Fruit fly (Drosophila melanogaster) whole organism, embryonic: ENCODE data around the gene Dph5.
A peak's percentile ranks its signal among the peaks of the same experiment; 100 is the strongest.

Source experiments
- ATbp ChIP-seq: fragments of 200-800 bp; sonication (Bioruptor generic); optimal IDR thresholded peaks from 2 replicates; lab custom pipeline; 2017; ENCODE audit warnings: missing biosample characterization, mild to moderate bottlenecking, missing genetic modification characterization, missing genetic modification reagents
- Awh ChIP-seq: fragments of 200-800 bp; sonication (Bioruptor generic); IDR thresholded peaks from 2 replicates; pipeline ENCODE4, ENCODE4 v1.3.6; 2022; ENCODE audit warnings: missing biosample characterization, missing genetic modification characterization
- Blimp-1 ChIP-seq: fragments of 200-800 bp; sonication (Bioruptor generic); optimal IDR thresholded peaks from 3 replicates; lab custom pipeline; 2018; ENCODE audit warnings: missing biosample characterization, missing genetic modification characterization, mild to moderate bottlenecking, moderate library complexity, missing genetic modification reagents
- CG10274 ChIP-seq: fragments of 200-800 bp; sonication (Bioruptor generic); optimal IDR thresholded peaks from 3 replicates; lab custom pipeline; 2017; ENCODE audit warnings: missing biosample characterization, mild to moderate bottlenecking, missing genetic modification characterization
- CG10366 ChIP-seq: fragments of 200-800 bp; sonication (Bioruptor generic); IDR thresholded peaks from 2 replicates; pipeline ENCODE4 v1.3.6; 2022; ENCODE audit warnings: missing biosample characterization, missing genetic modification characterization
- CG12219 ChIP-seq: fragments of 200-800 bp; sonication (Bioruptor generic); optimal IDR thresholded peaks from 3 replicates; lab custom pipeline; 2018; ENCODE audit warnings: missing biosample characterization, mild to moderate bottlenecking, missing genetic modification characterization
- CG12236 ChIP-seq: fragments of 200-800 bp; sonication (Bioruptor generic); optimal IDR thresholded peaks from 2 replicates; lab custom pipeline; 2016; ENCODE audit warnings: missing biosample characterization, missing genetic modification characterization
- CG12299 ChIP-seq: fragments of 200-800 bp; sonication (Bioruptor generic); optimal IDR thresholded peaks from 2 replicates; lab custom pipeline; 2018; ENCODE audit warnings: missing biosample characterization, mild to moderate bottlenecking, missing genetic modification characterization
- CG15073 ChIP-seq: fragments of 200-800 bp; sonication (Bioruptor generic); optimal IDR thresholded peaks from 2 replicates; lab custom pipeline; 2016; ENCODE audit warnings: missing biosample characterization, missing genetic modification characterization
- CG15696 ChIP-seq: fragments of 200-800 bp; sonication (Bioruptor generic); optimal IDR thresholded peaks from 2 replicates; lab custom pipeline; 2019; ENCODE audit warnings: missing biosample characterization, mild to moderate bottlenecking, missing genetic modification characterization, moderate library complexity
- CG1647 ChIP-seq: fragments of 200-800 bp; sonication (Bioruptor generic); optimal IDR thresholded peaks from 3 replicates; lab custom pipeline; 2016; ENCODE audit warnings: missing biosample characterization, missing genetic modification characterization
- CG18764 ChIP-seq: fragments of 200-800 bp; sonication (Bioruptor generic); optimal IDR thresholded peaks from 3 replicates; lab custom pipeline; 2016; ENCODE audit warnings: missing biosample characterization, missing genetic modification characterization
- CG32767 ChIP-seq: fragments of 200-800 bp; sonication (Bioruptor generic); IDR thresholded peaks from 2 replicates; pipeline ENCODE4 v1.3.6; 2022; ENCODE audit warnings: missing biosample characterization, missing genetic modification characterization
- CG4282 ChIP-seq: fragments of 200-800 bp; sonication (Bioruptor generic); optimal IDR thresholded peaks from 2 replicates; lab custom pipeline; 2016; ENCODE audit warnings: missing biosample characterization, missing genetic modification characterization
- CG4730 ChIP-seq: fragments of 200-800 bp; sonication (Bioruptor generic); IDR thresholded peaks from 2 replicates; pipeline ENCODE4 v1.3.6; 2022; ENCODE audit warnings: missing biosample characterization, missing genetic modification characterization
- CG6175 ChIP-seq: fragments of 200-800 bp; sonication (Bioruptor generic); IDR thresholded peaks from 3 replicates; pipeline ENCODE4 v1.3.6; 2022; ENCODE audit warnings: missing biosample characterization, missing genetic modification characterization
- CG7556 ChIP-seq: fragments of 200-800 bp; sonication (Bioruptor generic); optimal IDR thresholded peaks from 2 replicates; lab custom pipeline; 2017; ENCODE audit warnings: missing biosample characterization, mild to moderate bottlenecking, missing genetic modification characterization
- CG7745 ChIP-seq: fragments of 200-800 bp; sonication (Bioruptor generic); optimal IDR thresholded peaks from 2 replicates; lab custom pipeline; 2018; ENCODE audit warnings: missing biosample characterization, mild to moderate bottlenecking, missing genetic modification characterization, moderate library complexity
- CG7987 ChIP-seq: fragments of 200-800 bp; sonication (Bioruptor generic); optimal IDR thresholded peaks from 2 replicates; lab custom pipeline; 2018; ENCODE audit warnings: missing biosample characterization, mild to moderate bottlenecking, missing genetic modification characterization, moderate library complexity
- CG8388 ChIP-seq: fragments of 200-800 bp; sonication (Bioruptor generic); optimal IDR thresholded peaks from 2 replicates; lab custom pipeline; 2019; ENCODE audit warnings: missing biosample characterization, mild to moderate bottlenecking, missing genetic modification characterization, moderate library complexity
- CG8944 ChIP-seq: fragments of 200-800 bp; sonication (Bioruptor generic); optimal IDR thresholded peaks from 3 replicates; lab custom pipeline; 2016; ENCODE audit warnings: missing biosample characterization, missing genetic modification characterization
- CG9215 ChIP-seq: fragments of 200-800 bp; sonication (Bioruptor generic); IDR thresholded peaks from 2 replicates; pipeline ENCODE4 v1.3.6; 2022; ENCODE audit warnings: missing biosample characterization, missing genetic modification characterization
- CG9727 ChIP-seq: fragments of 200-800 bp; sonication (Bioruptor generic); optimal IDR thresholded peaks from 3 replicates; lab custom pipeline; 2017; ENCODE audit warnings: missing biosample characterization, mild to moderate bottlenecking, missing genetic modification characterization
- Deaf1 ChIP-seq: fragments of 200-800 bp; optimal IDR thresholded peaks from 3 replicates; lab custom pipeline; 2019; ENCODE audit warnings: missing biosample characterization, mild to moderate bottlenecking, missing genetic modification characterization, moderate library complexity
- Dfd ChIP-seq, 2 experiments: fragments of >200 bp; optimal IDR thresholded peaks; 2 replicates each; lab custom pipeline; 2017; ENCODE audit warnings: missing biosample characterization in 2 of 2, missing genetic modification characterization in 2 of 2
- Dip2 ChIP-seq: fragments of 200-800 bp; sonication (Bioruptor generic); IDR thresholded peaks from 2 replicates; pipeline ENCODE4 v1.3.6; 2022; ENCODE audit warnings: missing biosample characterization, missing genetic modification characterization
- Hr51 ChIP-seq, 2 experiments: fragments of 200-800 bp; sonication (Bioruptor generic); optimal IDR thresholded peaks; 2 replicates in 1 of 2; 3 replicates in 1 of 2; lab custom pipeline; 2016 to 2018; ENCODE audit warnings: missing biosample characterization in 2 of 2, missing genetic modification characterization in 2 of 2, mild to moderate bottlenecking in 1 of 2, moderate library complexity in 1 of 2
- Mrtf ChIP-seq: fragments of 200-800 bp; sonication (Bioruptor generic); IDR thresholded peaks from 3 replicates; pipeline ENCODE4 v1.3.6; 2022; ENCODE audit warnings: missing biosample characterization, missing genetic modification characterization
- NC2β ChIP-seq: fragments of 200-800 bp; sonication (Bioruptor generic); optimal IDR thresholded peaks from 2 replicates; lab custom pipeline; 2016; ENCODE audit warnings: missing biosample characterization, missing genetic modification characterization
- Oaz ChIP-seq: fragments of 200-800 bp; sonication (Bioruptor generic); IDR thresholded peaks from 2 replicates; pipeline ENCODE4 v1.3.6; 2022; ENCODE audit warnings: missing biosample characterization, missing genetic modification characterization
- Scr ChIP-seq: fragments of 200-800 bp; sonication (Bioruptor generic); IDR thresholded peaks from 2 replicates; pipeline ENCODE4 v1.3.6; 2022; ENCODE audit warnings: missing biosample characterization, missing genetic modification characterization; ENCODE audit not compliant: partially characterized antibody
- Sin3A ChIP-seq: fragments of >200 bp; optimal IDR thresholded peaks from 2 replicates; lab custom pipeline; 2018
- Sox100B ChIP-seq: fragments of 200-800 bp; sonication (Bioruptor generic); optimal IDR thresholded peaks from 3 replicates; lab custom pipeline; 2018; ENCODE audit warnings: missing biosample characterization, mild to moderate bottlenecking, missing genetic modification characterization
- Spps ChIP-seq: fragments of 200-800 bp; sonication (Bioruptor generic); optimal IDR thresholded peaks from 2 replicates; lab custom pipeline; 2018; ENCODE audit warnings: missing biosample characterization, mild to moderate bottlenecking, missing genetic modification characterization
- Stat92E ChIP-seq, 3 experiments: fragments of >200 bp in 2 of 3; fragments of 200-800 bp in 1 of 3; sonication (Bioruptor generic) in 1 of 3; optimal IDR thresholded peaks; 2 replicates each; lab custom pipeline; 2017 to 2019; ENCODE audit warnings: missing biosample characterization in 3 of 3, missing genetic modification characterization in 3 of 3, mild to moderate bottlenecking in 1 of 3, moderate library complexity in 1 of 3
- Xrp1 ChIP-seq: fragments of 200-800 bp; sonication (Bioruptor generic); IDR thresholded peaks from 2 replicates; pipeline ENCODE4 v1.3.6; 2022; ENCODE audit warnings: missing biosample characterization, missing genetic modification characterization
- abd-A ChIP-seq: fragments of 200-800 bp; sonication (Bioruptor generic); optimal IDR thresholded peaks from 3 replicates; lab custom pipeline; 2019; ENCODE audit warnings: missing biosample characterization, mild to moderate bottlenecking, missing genetic modification characterization, moderate library complexity
- dmrt99B ChIP-seq: fragments of 200-800 bp; sonication (Bioruptor generic); optimal IDR thresholded peaks from 2 replicates; lab custom pipeline; 2018; ENCODE audit warnings: missing biosample characterization, mild to moderate bottlenecking, missing genetic modification characterization, moderate library complexity
- dysf ChIP-seq: fragments of 200-800 bp; sonication (Bioruptor generic); IDR thresholded peaks from 3 replicates; pipeline ENCODE4 v1.3.6; 2022; ENCODE audit warnings: missing biosample characterization, missing genetic modification characterization
- fd96Cb ChIP-seq: fragments of 200-800 bp; sonication (Bioruptor generic); optimal IDR thresholded peaks from 2 replicates; lab custom pipeline; 2018; ENCODE audit warnings: missing biosample characterization, mild to moderate bottlenecking, missing genetic modification characterization, moderate library complexity
- fru ChIP-seq: fragments of >200 bp; optimal IDR thresholded peaks from 2 replicates; lab custom pipeline; 2017
- fu2 ChIP-seq: fragments of 200-800 bp; sonication (Bioruptor generic); optimal IDR thresholded peaks from 2 replicates; lab custom pipeline; 2016; ENCODE audit warnings: missing biosample characterization, missing genetic modification characterization
- gcm2 ChIP-seq: fragments of 200-800 bp; sonication (Bioruptor generic); optimal IDR thresholded peaks from 2 replicates; lab custom pipeline; 2016; ENCODE audit warnings: missing biosample characterization, missing genetic modification characterization
- her ChIP-seq: fragments of 200-800 bp; sonication (Bioruptor generic); optimal IDR thresholded peaks from 2 replicates; lab custom pipeline; 2016; ENCODE audit warnings: missing biosample characterization, missing genetic modification characterization
- hth ChIP-seq: fragments of >200 bp; optimal IDR thresholded peaks from 2 replicates; lab custom pipeline; 2017; ENCODE audit warnings: inconsistent platforms
- jumu ChIP-seq: fragments of 200-800 bp; sonication (Bioruptor generic); optimal IDR thresholded peaks from 3 replicates; lab custom pipeline; 2016; ENCODE audit warnings: missing biosample characterization, missing genetic modification characterization
- mld ChIP-seq: fragments of 200-800 bp; sonication (Bioruptor generic); IDR thresholded peaks from 3 replicates; pipeline ENCODE4 v1.3.6; 2022; ENCODE audit warnings: missing biosample characterization, missing genetic modification characterization; ENCODE audit not compliant: partially characterized antibody
- ranshi ChIP-seq: fragments of 200-800 bp; sonication (Bioruptor generic); IDR thresholded peaks from 2 replicates; pipeline ENCODE4 v1.3.6; 2022; ENCODE audit warnings: missing biosample characterization, missing genetic modification characterization
- sd ChIP-seq: fragments of 200-800 bp; sonication (Bioruptor generic); optimal IDR thresholded peaks from 3 replicates; lab custom pipeline; 2018; ENCODE audit warnings: missing biosample characterization, mild to moderate bottlenecking, missing genetic modification characterization, moderate library complexity
- slp2 ChIP-seq: fragments of 200-800 bp; sonication (Bioruptor generic); optimal IDR thresholded peaks from 2 replicates; lab custom pipeline; 2016; ENCODE audit warnings: missing biosample characterization, missing genetic modification characterization
- tx ChIP-seq: fragments of 200-800 bp; sonication (Bioruptor generic); optimal IDR thresholded peaks from 2 replicates; lab custom pipeline; 2016; ENCODE audit warnings: missing biosample characterization, missing genetic modification characterization

The Dph5 gene

DNA sequence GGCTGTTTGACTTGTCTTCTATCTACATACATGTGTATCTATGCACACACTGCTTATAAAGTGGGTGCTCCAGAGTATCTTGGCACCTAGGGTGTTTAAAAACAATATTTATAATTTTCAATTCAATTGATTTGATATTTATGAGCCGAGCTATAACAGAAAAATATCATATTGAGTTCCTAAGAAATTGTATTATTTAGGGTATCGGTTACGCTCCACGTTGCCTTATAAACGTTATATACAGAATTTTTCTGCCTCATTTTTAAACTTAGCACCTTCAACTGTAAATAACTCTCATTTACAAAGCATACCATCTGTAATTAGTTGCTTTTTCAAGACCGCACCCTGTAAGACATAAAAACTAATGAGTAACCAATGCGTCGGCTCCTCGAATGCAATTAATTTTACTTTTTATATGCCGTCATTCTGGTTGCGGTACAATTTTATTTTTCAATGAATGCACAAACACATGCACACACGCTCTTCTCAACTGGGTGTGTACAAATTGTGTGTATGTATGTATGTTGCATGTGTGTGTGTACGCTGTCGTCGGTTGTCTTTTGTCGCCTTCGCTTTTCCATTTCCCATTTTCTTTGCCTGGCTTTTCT lies 7.7 kb upstream of the Dph5 start (continued):
- peak; percentile 54 for TF ChIP-seq NC2β (GFP tag; lab: Kevin White, UChicago)
- no peak for TF ChIP-seq CG10274 (GFP tag; lab: Kevin White, UChicago)
- no peak for TF ChIP-seq fru (lab: Kevin White, UChicago)
- TF ChIP-seq Mrtf (GFP tag; lab: Robert Waterston, UW), result no peak
- peak; percentile 82 for TF ChIP-seq CG7556 (GFP tag; lab: Kevin White, UChicago)
- TF ChIP-seq CG7987 (GFP tag; lab: Kevin White, UChicago), result no peak
- TF ChIP-seq ranshi (GFP tag; lab: Robert Waterston, UW), result no peak; the same call in none of the 2 replicates
- no peak for TF ChIP-seq gcm2 (GFP tag; lab: Kevin White, UChicago)
- TF ChIP-seq Spps (tag; lab: Kevin White, UChicago), result peak; percentile 37
- TF ChIP-seq fd96Cb (tag; lab: Kevin White, UChicago), result peak; percentile 79
- TF ChIP-seq CG10366 (GFP tag; lab: Robert Waterston, UW), result peak; percentile 37; the same call in 1 of the 2 replicates
- TF ChIP-seq CG32767 (GFP tag; lab: Robert Waterston, UW), result no peak
- TF ChIP-seq CG15073 (GFP tag; lab: Kevin White, UChicago), result no peak
- peak; percentile 36 for TF ChIP-seq tx (GFP tag; lab: Kevin White, UChicago)
- TF ChIP-seq Blimp-1 (GFP tag; lab: Kevin White, UChicago), result peak; percentile 75
- TF ChIP-seq Hr51 (GFP tag; optimal IDR thresholded peaks at IDR 0.05; lab: Kevin White, UChicago), result peak; percentile 23 to 72
- peak; percentile 16 for TF ChIP-seq CG18764 (GFP tag; lab: Kevin White, UChicago)
- peak; percentile 40 for TF ChIP-seq CG12219 (GFP tag; lab: Kevin White, UChicago)
- peak; percentile 52 for TF ChIP-seq Xrp1 (GFP tag; lab: Robert Waterston, UW)
- TF ChIP-seq slp2, result peak; percentile 45
- TF ChIP-seq Stat92E (GFP tag; optimal IDR thresholded peaks at IDR 0.05; lab: Kevin White, UChicago), result peak in 1 of 3 experiments; percentile 80
- no peak for TF ChIP-seq CG1647 (GFP tag; lab: Kevin White, UChicago)
- TF ChIP-seq sd (tag; lab: Kevin White, UChicago), result no peak
- no peak for TF ChIP-seq dysf (GFP tag; lab: Robert Waterston, UW)
- TF ChIP-seq mld (GFP tag; lab: Robert Waterston, UW), result no peak
- no peak for TF ChIP-seq CG6175 (GFP tag; lab: Robert Waterston, UW)
- no peak for TF ChIP-seq her (GFP tag; lab: Kevin White, UChicago)
- no peak for TF ChIP-seq CG12236
- TF ChIP-seq Dfd (GFP tag; optimal IDR thresholded peaks at IDR 0.05; lab: Kevin White, UChicago), result no peak
- TF ChIP-seq CG12299, result no peak
- no peak for TF ChIP-seq CG9215 (GFP tag; lab: Robert Waterston, UW)
- TF ChIP-seq abd-A (tag; lab: Kevin White, UChicago), result no peak
- peak; percentile 34 for TF ChIP-seq jumu (GFP tag; lab: Kevin White, UChicago)
- no peak for TF ChIP-seq CG8944 (GFP tag; lab: Kevin White, UChicago)
- no peak for TF ChIP-seq Deaf1 (tag; lab: Kevin White, UChicago)
- peak; percentile 68 for TF ChIP-seq ATbp (GFP tag; lab: Kevin White, UChicago)
- TF ChIP-seq CG4730, result no peak; the same call in 1 of the 2 replicates
- peak; percentile 77 for TF ChIP-seq CG8388 (GFP tag; lab: Kevin White, UChicago)
- TF ChIP-seq Oaz (GFP tag; lab: Robert Waterston, UW), result peak; percentile 17; the same call in 1 of the 2 replicates
- TF ChIP-seq Sin3A (lab: Kevin White, UChicago), result no peak
- peak; percentile 64 for TF ChIP-seq CG15696 (tag; lab: Kevin White, UChicago)
- TF ChIP-seq Dip2, result no peak
- TF ChIP-seq dmrt99B, result peak; percentile 67
- no peak for TF ChIP-seq CG4282
- TF ChIP-seq Scr (GFP tag; lab: Robert Waterston, UW), result no peak
- TF ChIP-seq fu2 (GFP tag; lab: Kevin White, UChicago), result no peak
- TF ChIP-seq hth (lab: Kevin White, UChicago), result no peak
- peak; percentile 81 for TF ChIP-seq Sox100B (GFP tag; lab: Kevin White, UChicago)
- TF ChIP-seq CG9727 (GFP tag; lab: Kevin White, UChicago), result peak; percentile 83
- TF ChIP-seq Awh (GFP tag; lab: Robert Waterston, UW), result 0 out of 2 replicates have a peak, but pooled peaks have one; percentile 14
- no peak for TF ChIP-seq CG7745
